Worm (Caenorhabditis elegans) whole organism, L1 larva: ENCODE measurements around the gene K07H8.8.

Source experiments
- ceh-82 ChIP-seq, 3 experiments: fragments of 150-350 bp in 1 of 3; sonication (generic microtip) in 2 of 3; optimal IDR thresholded peaks; 2 replicates each; lab custom pipeline; 2014 to 2017; ENCODE audit warnings: missing biosample characterization in 3 of 3, missing genetic modification characterization in 3 of 3
- lin-35 ChIP-seq, 2 experiments: fragments of 150-350 bp; optimal IDR thresholded peaks; 2 replicates each; lab custom pipeline; 2014; ENCODE audit warnings: missing biosample characterization in 2 of 2, missing genetic modification characterization in 2 of 2, missing genetic modification reagents in 2 of 2
- sptf-1 ChIP-seq: fragments of 150-350 bp; optimal IDR thresholded peaks from 2 replicates; lab custom pipeline; 2014; ENCODE audit warnings: missing biosample characterization, missing genetic modification characterization

ce11 chrIV:8294650-8295049, 26.4 kb upstream of the K07H8.8 start, which contains the start of gene tbce-1:
- TF ChIP-seq sptf-1 (no peak), ceh-82 (tag; optimal IDR thresholded peaks at IDR 0.05; lab: Kevin White, UChicago) (no peak), lin-35 (GFP tag; optimal IDR thresholded peaks at IDR 0.05; lab: Kevin White, UChicago) (no peak)
